Worm (Caenorhabditis elegans) whole organism, L1 larva: ENCODE results near the gene M05D6.2.

Experiments used
- aly-2 ChIP-seq: fragments of 150-350 bp; optimal IDR thresholded peaks from 2 replicates; lab custom pipeline; 2014; ENCODE audit warnings: missing biosample characterization, missing genetic modification characterization
- ama-1 ChIP-seq: fragments of 150-350 bp; optimal IDR thresholded peaks from 2 replicates; lab custom pipeline; 2014
- ceh-90 ChIP-seq: sonication (generic microtip); optimal IDR thresholded peaks from 2 replicates; lab custom pipeline; 2016; ENCODE audit warnings: missing genetic modification characterization, missing compliant biosample characterization
- dpl-1 ChIP-seq, 3 experiments: fragments of 150-350 bp in 2 of 3; sonication (generic microtip) in 1 of 3; optimal IDR thresholded peaks; 2 replicates each; lab custom pipeline; 2014 to 2017; ENCODE audit warnings: missing biosample characterization in 3 of 3, missing genetic modification characterization in 3 of 3, missing genetic modification reagents in 3 of 3
- fkh-10 ChIP-seq: sonication (generic microtip); optimal IDR thresholded peaks from 2 replicates; lab custom pipeline; 2017; ENCODE audit warnings: missing biosample characterization, missing genetic modification reagents, missing genetic modification characterization
- fkh-8 ChIP-seq: sonication (generic microtip); optimal IDR thresholded peaks from 2 replicates; lab custom pipeline; 2016; ENCODE audit warnings: mild to moderate bottlenecking, missing genetic modification characterization, missing compliant biosample characterization
- hpl-2 ChIP-seq: fragments of 150-350 bp; optimal IDR thresholded peaks from 2 replicates; lab custom pipeline; 2014; ENCODE audit warnings: missing biosample characterization, missing genetic modification reagents, missing genetic modification characterization
- rnt-1 ChIP-seq: sonication (generic microtip); optimal IDR thresholded peaks from 2 replicates; lab custom pipeline; 2016; ENCODE audit warnings: mild to moderate bottlenecking, missing genetic modification characterization, moderate library complexity, missing compliant biosample characterization
- unc-62 ChIP-seq: fragments of 150-350 bp; optimal IDR thresholded peaks from 2 replicates; lab custom pipeline; 2014; ENCODE audit warnings: missing biosample characterization, missing genetic modification reagents, missing genetic modification characterization

DNA sequence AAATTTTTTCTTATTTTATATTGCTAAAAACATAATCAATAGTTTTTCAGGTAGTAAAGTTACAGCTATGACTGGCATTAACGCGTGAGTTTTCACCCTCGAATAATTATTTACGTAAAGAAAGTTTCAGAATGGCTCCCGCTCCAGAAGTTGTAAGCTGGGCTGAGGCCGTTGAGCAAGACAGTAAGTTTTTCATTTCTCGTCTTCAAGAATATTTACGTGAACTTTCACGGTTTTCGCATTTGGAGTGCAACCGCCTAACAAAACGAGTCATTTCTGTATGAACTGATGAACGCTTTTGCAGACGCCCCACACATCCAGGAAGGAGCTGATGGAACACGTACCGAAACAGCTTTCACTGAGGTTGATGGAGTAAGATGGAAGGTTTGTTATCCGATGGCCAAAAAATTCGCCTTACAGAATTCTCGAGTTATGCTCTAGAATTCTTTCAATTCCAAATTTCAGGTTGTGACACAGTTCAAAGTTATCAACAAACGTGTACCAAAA is 25.1 kb upstream of the M05D6.2 start, which contains the start of gene eif-3.G:
- TF ChIP-seq fkh-8 (tag; lab: Kevin White, UChicago) (no peak), ceh-90 (tag; lab: Kevin White, UChicago) (no peak), fkh-10 (GFP tag; lab: Kevin White, UChicago) (no peak), ama-1 (no peak), unc-62 (no peak), rnt-1 (tag; lab: Kevin White, UChicago) (no peak), aly-2 (no peak), dpl-1 (GFP tag; optimal IDR thresholded peaks at IDR 0.05; lab: Kevin White, UChicago) (no peak), hpl-2 (no peak)
